Fruit fly (Drosophila melanogaster): ENCODE results near the gene Trhn.

DNA sequence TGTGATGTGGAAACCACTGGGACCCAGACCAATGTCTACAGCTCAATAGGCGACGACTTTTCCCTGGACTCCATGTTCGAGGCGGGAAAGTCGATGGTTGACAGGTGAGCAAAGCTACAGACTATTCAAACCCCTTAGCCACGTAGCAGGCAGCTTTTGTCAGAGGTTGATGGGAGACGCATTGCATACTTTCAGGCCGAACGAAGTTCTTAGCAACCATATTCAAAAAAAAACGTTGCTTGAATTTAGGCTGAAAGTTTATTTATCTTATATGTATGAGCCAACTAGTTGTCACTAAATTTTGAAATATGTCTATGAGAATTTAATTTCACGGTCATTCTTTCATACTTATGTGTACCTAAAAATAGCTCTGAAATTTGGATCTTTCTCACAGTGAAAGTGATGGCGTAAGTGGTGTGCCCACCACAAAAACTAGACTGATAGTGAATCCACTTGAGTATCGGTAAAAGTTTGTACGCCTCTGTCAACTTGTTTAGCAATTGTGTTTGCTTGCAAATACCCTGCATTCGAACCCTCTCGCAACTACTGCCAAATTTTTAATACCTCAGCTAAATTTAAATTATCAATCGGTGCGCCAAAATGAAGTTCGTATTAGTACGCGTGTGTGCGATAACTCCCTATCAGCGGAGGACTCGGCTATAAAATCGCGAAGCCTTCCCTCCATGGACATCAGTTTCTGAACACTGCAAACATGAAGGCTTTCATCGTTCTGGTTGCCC is 13.9 kb upstream of the Trhn start, which contains the start of gene LysB:
- TF ChIP-seq Dll (optimal IDR thresholded peaks at IDR 0.05), result no peak
- no peak for TF ChIP-seq psq (optimal IDR thresholded peaks at IDR 0.05)
- TF ChIP-seq CG8478 (optimal IDR thresholded peaks at IDR 0.05), result no peak

Measured in whole organism.